Fruit fly (Drosophila melanogaster) whole organism, pupa: ENCODE data around the gene Pglym87.

Source experiments
- CG12605 ChIP-seq: fragments of 200-800 bp; sonication (Bioruptor generic); IDR thresholded peaks from 2 replicates; pipeline ENCODE4 v1.3.6; 2022; ENCODE audit warnings: missing biosample characterization, missing genetic modification characterization
- CG13204 ChIP-seq: fragments of 200-800 bp; sonication (Bioruptor generic); optimal IDR thresholded peaks from 2 replicates; lab custom pipeline; 2018; ENCODE audit warnings: missing biosample characterization, mild to moderate bottlenecking, missing genetic modification characterization, moderate library complexity
- CG14655 ChIP-seq: fragments of 200-800 bp; sonication (Bioruptor generic); optimal IDR thresholded peaks from 3 replicates; lab custom pipeline; 2017; ENCODE audit warnings: mild to moderate bottlenecking, missing biosample characterization, missing genetic modification reagents, missing genetic modification characterization
- CG32121 ChIP-seq: fragments of 200-800 bp; sonication (Bioruptor generic); IDR thresholded peaks from 2 replicates; pipeline ENCODE4 v1.3.6; 2022; ENCODE audit warnings: missing biosample characterization, missing genetic modification characterization
- Ets98B ChIP-seq: fragments of 200-800 bp; sonication (Bioruptor generic); IDR thresholded peaks from 2 replicates; pipeline ENCODE4 v1.3.6; 2022; ENCODE audit warnings: missing biosample characterization, missing genetic modification characterization
- Pif1B ChIP-seq: fragments of 200-800 bp; sonication (Bioruptor generic); optimal IDR thresholded peaks from 3 replicates; lab custom pipeline; 2016; ENCODE audit warnings: missing biosample characterization, missing genetic modification characterization

dm6 chr3R:12279019-12279418, 46.5 kb upstream of the Pglym87 start:
- peak; percentile 3 for TF ChIP-seq CG13204 (GFP tag; lab: Kevin White, UChicago)
- no peak for TF ChIP-seq Ets98B
- TF ChIP-seq Pif1B (GFP tag; lab: Kevin White, UChicago) = no peak
- TF ChIP-seq CG12605 (GFP tag; lab: Robert Waterston, UW) = no peak
- TF ChIP-seq CG32121 (GFP tag; lab: Robert Waterston, UW) = no peak
- no peak for TF ChIP-seq CG14655 (GFP tag; lab: Kevin White, UChicago)
